Worm (Caenorhabditis elegans) whole organism, L1 larva: ENCODE measurements around the gene nas-4.

Source experiments
- C16A3.4 ChIP-seq: fragments of 150-350 bp; optimal IDR thresholded peaks from 2 replicates; lab custom pipeline; 2014; ENCODE audit warnings: missing biosample characterization, missing genetic modification characterization
- C34B4.2 ChIP-seq: sonication (generic microtip); optimal IDR thresholded peaks from 2 replicates; lab custom pipeline; 2017; ENCODE audit warnings: mild to moderate bottlenecking, missing genetic modification characterization, missing compliant biosample characterization
- Y116A8C.19 ChIP-seq: sonication (generic microtip); optimal IDR thresholded peaks from 2 replicates; lab custom pipeline; 2016; ENCODE audit warnings: missing compliant biosample characterization, missing genetic modification characterization, borderline replicate concordance
- aha-1 ChIP-seq: fragments of 150-350 bp; optimal IDR thresholded peaks from 2 replicates; lab custom pipeline; 2014; ENCODE audit warnings: missing biosample characterization, missing genetic modification characterization
- alr-1 ChIP-seq: fragments of 200-800 bp; sonication (Bioruptor generic); optimal IDR thresholded peaks from 2 replicates; lab custom pipeline; 2018; ENCODE audit warnings: borderline replicate concordance, mild to moderate bottlenecking, missing genetic modification characterization, missing compliant biosample characterization
- aly-2 ChIP-seq: fragments of 150-350 bp; optimal IDR thresholded peaks from 2 replicates; lab custom pipeline; 2014; ENCODE audit warnings: missing biosample characterization, missing genetic modification characterization
- ama-1 ChIP-seq: fragments of 150-350 bp; optimal IDR thresholded peaks from 2 replicates; lab custom pipeline; 2014
- blmp-1 ChIP-seq: fragments of 150-350 bp; optimal IDR thresholded peaks from 2 replicates; lab custom pipeline; 2014; ENCODE audit warnings: missing biosample characterization, missing genetic modification characterization
- ceh-88 ChIP-seq: fragments of 200-800 bp; sonication (Bioruptor generic); IDR thresholded peaks from 2 replicates; pipeline ENCODE4 v1.3.6; 2022; ENCODE audit warnings: missing genetic modification characterization, missing compliant biosample characterization
- ces-1 ChIP-seq: fragments of 150-350 bp; optimal IDR thresholded peaks from 2 replicates; lab custom pipeline; 2014; ENCODE audit warnings: missing biosample characterization, missing genetic modification reagents, missing genetic modification characterization
- dpl-1 ChIP-seq, 3 experiments: fragments of 150-350 bp in 2 of 3; sonication (generic microtip) in 1 of 3; optimal IDR thresholded peaks; 2 replicates each; lab custom pipeline; 2014 to 2017; ENCODE audit warnings: missing biosample characterization in 3 of 3, missing genetic modification characterization in 3 of 3, missing genetic modification reagents in 3 of 3
- efl-1 ChIP-seq, 4 experiments: fragments of 150-350 bp; optimal IDR thresholded peaks in 3 of 4; peaks in 1 of 4; 1 replicate in 1 of 4; 2 replicates in 3 of 4; lab custom pipeline; 2014; ENCODE audit warnings: missing biosample characterization in 2 of 4, missing genetic modification characterization in 2 of 4, missing genetic modification reagents in 2 of 4
- egl-13 ChIP-seq: sonication (generic microtip); optimal IDR thresholded peaks from 2 replicates; lab custom pipeline; 2016; ENCODE audit warnings: missing genotype, missing genetic modification reagents, missing genetic modification characterization, missing compliant biosample characterization
- elt-2 ChIP-seq: sonication (generic microtip); optimal IDR thresholded peaks from 2 replicates; lab custom pipeline; 2016; ENCODE audit warnings: missing genetic modification characterization, mild to moderate bottlenecking, inconsistent platforms, missing compliant biosample characterization, missing genetic modification reagents
- elt-3 ChIP-seq, 6 experiments: fragments of 150-350 bp in 1 of 6; sonication (generic microtip); optimal IDR thresholded peaks; 2 replicates each; lab custom pipeline; 2017 to 2018; ENCODE audit warnings: missing biosample characterization in 6 of 6, missing genetic modification characterization in 6 of 6, inconsistent platforms in 1 of 6
- ets-5 ChIP-seq: fragments of 200-800 bp; sonication (Bioruptor generic); IDR thresholded peaks from 2 replicates; pipeline ENCODE4 v1.3.6; 2022; ENCODE audit warnings: missing genetic modification characterization, missing compliant biosample characterization
- fkh-4 ChIP-seq: sonication (generic microtip); optimal IDR thresholded peaks from 2 replicates; lab custom pipeline; 2016; ENCODE audit warnings: missing compliant biosample characterization, missing genetic modification characterization, borderline replicate concordance
- fkh-8 ChIP-seq: sonication (generic microtip); optimal IDR thresholded peaks from 2 replicates; lab custom pipeline; 2016; ENCODE audit warnings: mild to moderate bottlenecking, missing genetic modification characterization, missing compliant biosample characterization
- grh-1 ChIP-seq: fragments of 200-800 bp; sonication (Bioruptor generic); IDR thresholded peaks from 2 replicates; pipeline ENCODE4 v1.3.6; 2022; ENCODE audit warnings: missing genetic modification reagents, missing genetic modification characterization, missing compliant biosample characterization
- jun-1 ChIP-seq: fragments of 150-350 bp; optimal IDR thresholded peaks from 2 replicates; lab custom pipeline; 2014; ENCODE audit warnings: missing biosample characterization, missing genetic modification reagents, missing genetic modification characterization
- lin-13 ChIP-seq: fragments of 150-350 bp; optimal IDR thresholded peaks from 2 replicates; lab custom pipeline; 2014; ENCODE audit warnings: missing biosample characterization, missing genetic modification reagents, missing genetic modification characterization
- lin-14 ChIP-seq: fragments of 200-800 bp; sonication (Bioruptor generic); optimal IDR thresholded peaks from 2 replicates; lab custom pipeline; 2018; ENCODE audit warnings: mild to moderate bottlenecking, missing genetic modification characterization, moderate library complexity, missing compliant biosample characterization
- lin-35 ChIP-seq, 2 experiments: fragments of 150-350 bp; optimal IDR thresholded peaks; 2 replicates each; lab custom pipeline; 2014; ENCODE audit warnings: missing biosample characterization in 2 of 2, missing genetic modification characterization in 2 of 2, missing genetic modification reagents in 2 of 2
- lin-39 ChIP-seq: fragments of 150-350 bp; optimal IDR thresholded peaks from 2 replicates; lab custom pipeline; 2014; ENCODE audit warnings: missing biosample characterization, missing genetic modification reagents, missing genetic modification characterization
- lir-3 ChIP-seq: sonication (generic microtip); optimal IDR thresholded peaks from 2 replicates; lab custom pipeline; 2016; ENCODE audit warnings: mild to moderate bottlenecking, missing genetic modification characterization, moderate library complexity, missing compliant biosample characterization; ENCODE audit not compliant: poor library complexity
- mab-9 ChIP-seq: fragments of 200-800 bp; sonication (Bioruptor generic); IDR thresholded peaks from 2 replicates; pipeline ENCODE4 v1.3.6; 2022; ENCODE audit warnings: missing genetic modification reagents, missing genetic modification characterization, missing compliant biosample characterization
- mdl-1 ChIP-seq, 2 experiments: fragments of 150-350 bp; optimal IDR thresholded peaks; 2 replicates each; lab custom pipeline; 2014 to 2017; ENCODE audit warnings: missing biosample characterization in 2 of 2, missing genetic modification characterization in 2 of 2, inconsistent platforms in 1 of 2
- mep-1 ChIP-seq: fragments of 150-350 bp; optimal IDR thresholded peaks from 2 replicates; lab custom pipeline; 2014; ENCODE audit warnings: missing biosample characterization, missing genetic modification characterization
- nhr-47 ChIP-seq: sonication (generic microtip); optimal IDR thresholded peaks from 2 replicates; lab custom pipeline; 2016; ENCODE audit warnings: mild to moderate bottlenecking, missing genetic modification characterization, moderate library complexity, missing compliant biosample characterization
- nhr-76 ChIP-seq: sonication (generic microtip); optimal IDR thresholded peaks from 2 replicates; lab custom pipeline; 2017; ENCODE audit warnings: missing biosample characterization, missing genetic modification characterization
- nhr-77 ChIP-seq: fragments of 150-350 bp; optimal IDR thresholded peaks from 2 replicates; lab custom pipeline; 2014; ENCODE audit warnings: missing biosample characterization, missing genetic modification characterization
- nhr-84 ChIP-seq: sonication (generic microtip); optimal IDR thresholded peaks from 2 replicates; lab custom pipeline; 2017; ENCODE audit warnings: missing biosample characterization, missing genetic modification characterization
- nhr-85 ChIP-seq: sonication (generic microtip); peaks from one replicate; lab custom pipeline; 2016; ENCODE audit warnings: missing genetic modification characterization, inconsistent platforms, missing compliant biosample characterization
- pag-3 ChIP-seq: sonication (generic microtip); optimal IDR thresholded peaks from 2 replicates; lab custom pipeline; 2017; ENCODE audit warnings: missing genetic modification characterization, mild to moderate bottlenecking, missing compliant biosample characterization, antibody characterized with exemption, borderline replicate concordance; ENCODE audit not compliant: insufficient read depth
- pax-3 ChIP-seq: fragments of 200-800 bp; sonication (Bioruptor generic); optimal IDR thresholded peaks from 2 replicates; lab custom pipeline; 2018; ENCODE audit warnings: mild to moderate bottlenecking, missing genetic modification characterization, moderate library complexity, missing compliant biosample characterization
- rnt-1 ChIP-seq: sonication (generic microtip); optimal IDR thresholded peaks from 2 replicates; lab custom pipeline; 2016; ENCODE audit warnings: mild to moderate bottlenecking, missing genetic modification characterization, moderate library complexity, missing compliant biosample characterization
- skn-1 ChIP-seq: fragments of 150-350 bp; optimal IDR thresholded peaks from 2 replicates; lab custom pipeline; 2014; ENCODE audit warnings: missing biosample characterization, missing genetic modification characterization
- snpc-4 ChIP-seq: fragments of 150-350 bp; optimal IDR thresholded peaks from 2 replicates; lab custom pipeline; 2014; ENCODE audit warnings: missing biosample characterization, missing genetic modification characterization
- sox-4 ChIP-seq: sonication (generic microtip); optimal IDR thresholded peaks from 2 replicates; lab custom pipeline; 2016; ENCODE audit warnings: missing genetic modification characterization, missing compliant biosample characterization
- sptf-1 ChIP-seq: fragments of 150-350 bp; optimal IDR thresholded peaks from 2 replicates; lab custom pipeline; 2014; ENCODE audit warnings: missing biosample characterization, missing genetic modification characterization
- sup-37 ChIP-seq: fragments of 200-800 bp; sonication (Bioruptor generic); optimal IDR thresholded peaks from 2 replicates; lab custom pipeline; 2018; ENCODE audit warnings: mild to moderate bottlenecking, missing genetic modification characterization, missing compliant biosample characterization
- unc-130 ChIP-seq: fragments of 150-350 bp; optimal IDR thresholded peaks from 2 replicates; lab custom pipeline; 2017; ENCODE audit warnings: missing biosample characterization, missing genetic modification characterization, inconsistent platforms
- unc-30 ChIP-seq: sonication (generic microtip); optimal IDR thresholded peaks from 2 replicates; lab custom pipeline; 2017; ENCODE audit warnings: missing biosample characterization, missing genetic modification characterization
- unc-62 ChIP-seq: fragments of 150-350 bp; optimal IDR thresholded peaks from 2 replicates; lab custom pipeline; 2014; ENCODE audit warnings: missing biosample characterization, missing genetic modification reagents, missing genetic modification characterization
- unc-86 ChIP-seq: sonication (generic microtip); optimal IDR thresholded peaks from 2 replicates; lab custom pipeline; 2016; ENCODE audit warnings: missing genetic modification characterization, missing compliant biosample characterization
- unc-98 ChIP-seq: fragments of 200-800 bp; sonication (Bioruptor generic); IDR thresholded peaks from 2 replicates; pipeline ENCODE4 v1.3.6; 2022; ENCODE audit warnings: missing genetic modification characterization, missing compliant biosample characterization
- ztf-11 ChIP-seq, 2 experiments: sonication (generic microtip); optimal IDR thresholded peaks; 2 replicates each; lab custom pipeline; 2016 to 2017; ENCODE audit warnings: missing genetic modification characterization in 2 of 2, missing biosample characterization in 1 of 2, missing compliant biosample characterization in 1 of 2
- ztf-4 ChIP-seq: fragments of 150-350 bp; optimal IDR thresholded peaks from 2 replicates; lab custom pipeline; 2014; ENCODE audit warnings: missing biosample characterization, missing genetic modification characterization

The nas-4 gene

DNA sequence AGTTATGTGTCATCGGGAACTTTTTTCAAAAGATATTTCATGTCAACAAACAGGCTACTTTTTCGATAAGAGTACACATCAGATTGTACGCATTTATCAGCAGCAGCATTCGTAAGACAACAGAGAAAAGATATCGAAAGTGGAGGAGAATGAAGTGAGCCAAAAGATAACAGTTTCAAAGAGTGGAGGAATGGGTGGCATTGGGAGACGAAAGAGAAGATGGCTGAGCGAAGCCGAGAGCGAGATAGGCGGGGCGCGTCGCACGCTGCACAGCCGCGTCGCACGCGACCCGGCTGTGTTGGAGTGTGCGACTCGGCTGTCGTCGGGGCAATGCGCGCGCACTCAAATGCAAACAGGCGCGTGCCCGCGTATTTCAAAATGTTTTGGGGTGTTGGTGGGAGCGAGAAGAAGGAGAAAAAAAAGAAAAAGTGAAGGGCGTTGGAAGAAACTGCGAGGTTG lies 48.7 kb upstream of the nas-4 start (continued):
- TF ChIP-seq jun-1 (tag; lab: Kevin White, UChicago) (peak; percentile 89), fkh-4 (tag; lab: Kevin White, UChicago) (peak; percentile 15), nhr-84 (no peak), aly-2 (no peak), mdl-1 (tag; optimal IDR thresholded peaks at IDR 0.05; lab: Kevin White, UChicago) (peak; percentile 22 to 89), rnt-1 (peak; percentile 82), grh-1 (peak; percentile 58), dpl-1 (GFP tag; optimal IDR thresholded peaks at IDR 0.05; lab: Kevin White, UChicago) (peak; percentile 78 to 83 (median 78)), nhr-77 (tag; lab: Kevin White, UChicago) (peak; percentile 50), nhr-47 (tag; lab: Kevin White, UChicago) (peak; percentile 90), ztf-11 (tag; optimal IDR thresholded peaks at IDR 0.05; lab: Kevin White, UChicago) (peak in 1 of 2 experiments; percentile 66), mab-9 (GFP tag; lab: Robert Waterston, UW) (peak; percentile 71), lir-3 (tag; lab: Kevin White, UChicago) (no peak), unc-98 (GFP tag; lab: Robert Waterston, UW) (peak; percentile 42; the same call in 1 of the 2 replicates), nhr-85 (peak; percentile 87), C34B4.2 (tag; lab: Kevin White, UChicago) (peak; percentile 11), snpc-4 (tag; lab: Kevin White, UChicago) (peak; percentile 49), ama-1 (no peak), lin-14 (GFP tag; lab: Kevin White, UChicago) (peak; percentile 95), ces-1 (GFP tag; lab: Kevin White, UChicago) (no peak), unc-30 (tag; lab: Kevin White, UChicago) (no peak), sup-37 (peak; percentile 84), sptf-1 (tag; lab: Kevin White, UChicago) (no peak), nhr-76 (no peak), unc-130 (tag; lab: Kevin White, UChicago) (peak; percentile 68), mep-1 (tag; lab: Kevin White, UChicago) (peak; percentile 57), lin-39 (tag; lab: Kevin White, UChicago) (no peak), fkh-8 (tag; lab: Kevin White, UChicago) (peak; percentile 88), unc-62 (GFP tag; lab: Kevin White, UChicago) (no peak), pag-3 (tag; lab: Kevin White, UChicago) (no peak), ceh-88 (GFP tag; lab: Robert Waterston, UW) (peak; percentile 76), ztf-4 (tag; lab: Kevin White, UChicago) (peak; percentile 82)

DNA sequence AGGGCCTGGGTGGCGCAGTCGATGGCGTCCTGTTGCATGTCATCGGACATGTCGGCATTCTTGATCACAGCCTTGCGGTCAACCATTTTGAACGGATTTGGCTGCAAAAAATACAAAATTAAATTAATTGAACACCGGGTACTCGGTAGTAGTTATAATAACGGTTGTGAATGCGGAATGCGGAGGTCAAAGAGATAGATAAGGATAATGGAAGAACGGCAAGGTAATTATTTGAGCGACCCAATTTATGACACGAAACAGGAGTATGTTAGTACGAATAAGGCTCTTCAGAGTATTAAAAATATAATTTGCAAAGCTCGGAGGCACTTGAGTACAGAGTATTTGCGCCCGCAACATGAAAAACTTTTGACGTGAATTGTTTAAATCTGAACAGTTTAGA lies 48.2 kb upstream of the nas-4 start, which contains the start of gene dlc-1:
Gene dlc-1 (minus strand): TSS at position 101 of the 400 bp plus-strand sequence.
- TF ChIP-seq nhr-47 (tag; lab: Kevin White, UChicago) (no peak), efl-1 (optimal IDR thresholded peaks at IDR 0.05; lab: Kevin White, UChicago) (no peak), efl-1 (GFP tag; optimal IDR thresholded peaks at IDR 0.05 in 1 of 2; lab: Kevin White, UChicago) (peak in 1 of 2 experiments; percentile 57)

DNA sequence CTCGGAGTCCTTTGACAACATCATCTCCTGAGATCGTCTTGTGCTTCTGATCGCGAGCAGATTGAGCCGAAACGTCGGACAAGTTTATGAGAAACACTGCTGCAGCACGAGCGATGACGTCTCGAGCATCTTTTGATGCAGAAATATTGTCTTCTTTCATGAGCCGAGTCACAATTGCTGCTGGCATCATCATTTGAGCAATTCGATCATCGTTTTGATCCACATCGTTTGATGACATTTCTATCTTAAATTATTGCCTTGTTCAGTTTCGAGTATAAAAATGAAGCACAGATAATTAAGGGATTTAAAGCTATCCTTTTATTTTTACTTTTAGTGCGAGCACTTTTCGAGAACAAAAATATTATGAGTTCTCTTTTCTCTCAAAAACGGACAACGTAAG lies 47.2 kb upstream of the nas-4 start, which contains the start of gene T26A5.8:
Gene T26A5.8 (minus strand): TSS at position 247 of the 400 bp plus-strand sequence.
- TF ChIP-seq nhr-47 (tag; lab: Kevin White, UChicago): peak; percentile 11
- TF ChIP-seq mep-1 (tag; lab: Kevin White, UChicago): no peak
- TF ChIP-seq elt-3 (tag; optimal IDR thresholded peaks at IDR 0.05; lab: Kevin White, UChicago): no peak
- no peak for TF ChIP-seq C16A3.4 (tag; lab: Kevin White, UChicago)
- no peak for TF ChIP-seq aha-1
- TF ChIP-seq fkh-4 (tag; lab: Kevin White, UChicago): no peak
- no peak for TF ChIP-seq Y116A8C.19
- no peak for TF ChIP-seq skn-1 (tag; lab: Kevin White, UChicago)
- no peak for TF ChIP-seq alr-1 (tag; lab: Kevin White, UChicago)
- TF ChIP-seq lin-13 (GFP tag; lab: Kevin White, UChicago): no peak
- no peak for TF ChIP-seq pax-3 (tag; lab: Kevin White, UChicago)
- no peak for TF ChIP-seq egl-13
- peak; percentile 1 for TF ChIP-seq elt-2 (tag; lab: Kevin White, UChicago)
- no peak for TF ChIP-seq unc-86
- peak; percentile 5 for TF ChIP-seq rnt-1
- TF ChIP-seq sox-4 (tag; lab: Kevin White, UChicago): no peak
- no peak for TF ChIP-seq ets-5
- TF ChIP-seq jun-1 (tag; lab: Kevin White, UChicago): no peak
- no peak for TF ChIP-seq blmp-1 (tag; lab: Kevin White, UChicago)
- no peak for TF ChIP-seq lin-35 (GFP tag; optimal IDR thresholded peaks at IDR 0.05; lab: Kevin White, UChicago)
- no peak for TF ChIP-seq sptf-1 (tag; lab: Kevin White, UChicago)
- no peak for TF ChIP-seq aly-2
- no peak for TF ChIP-seq unc-130 (tag; lab: Kevin White, UChicago)
